Fruit fly (Drosophila melanogaster): ENCODE results near the gene LysS.

- TF ChIP-seq CG6854 (GFP tag; optimal IDR thresholded peaks at IDR 0.05) (no peak), CG31627 (GFP tag; optimal IDR thresholded peaks at IDR 0.05) (no peak), spab (GFP tag; optimal IDR thresholded peaks at IDR 0.05) (no peak)
Observed at dm6 chr3L:1193123-1193844, 34.3 kb upstream of the LysS start, which contains the start of gene Trhn.

Measured in whole organism, prepupa.